Worm (Caenorhabditis elegans) whole organism, early embryonic: Measurements from ENCODE around the gene T11F9.14.

Experiments used
- B0310.2 ChIP-seq: sonication (generic microtip); optimal IDR thresholded peaks from 2 replicates; lab custom pipeline; 2016; ENCODE audit warnings: mild to moderate bottlenecking, missing genetic modification characterization, missing compliant biosample characterization
- F13C5.2 ChIP-seq: sonication (generic microtip); optimal IDR thresholded peaks from 2 replicates; lab custom pipeline; 2017; ENCODE audit warnings: mild to moderate bottlenecking, missing genetic modification characterization, inconsistent platforms, missing compliant biosample characterization
- aly-1 ChIP-seq: sonication (generic microtip); optimal IDR thresholded peaks from 2 replicates; lab custom pipeline; 2016; ENCODE audit warnings: missing genetic modification characterization, missing compliant biosample characterization
- ama-1 ChIP-seq: fragments of 150-350 bp; optimal IDR thresholded peaks from 2 replicates; lab custom pipeline; 2014
- ceh-13 ChIP-seq: fragments of 200-800 bp; sonication (Bioruptor generic); optimal IDR thresholded peaks from 2 replicates; lab custom pipeline; 2018; ENCODE audit warnings: mild to moderate bottlenecking, missing genetic modification characterization, missing compliant biosample characterization
- pes-1 ChIP-seq: fragments of 200-800 bp; sonication (Bioruptor generic); IDR thresholded peaks from 2 replicates; pipeline ENCODE4 v1.3.6; 2022; ENCODE audit warnings: missing genetic modification reagents, missing genetic modification characterization, missing compliant biosample characterization
- sea-1 ChIP-seq: fragments of 200-800 bp; sonication (Bioruptor generic); conservative IDR thresholded peaks from 2 replicates; pipeline ENCODE4 v1.3.6; 2022; ENCODE audit warnings: missing genetic modification characterization, missing compliant biosample characterization
- tbx-11 ChIP-seq: fragments of 200-800 bp; sonication (Bioruptor generic); IDR thresholded peaks from 2 replicates; pipeline ENCODE4 v1.3.6; 2022; ENCODE audit warnings: missing genetic modification characterization, missing compliant biosample characterization
- tbx-37 ChIP-seq: fragments of 200-800 bp; sonication (Bioruptor generic); conservative IDR thresholded peaks from 2 replicates; pipeline ENCODE4 v1.3.6; 2022; ENCODE audit warnings: missing genetic modification reagents, missing genetic modification characterization, missing compliant biosample characterization
- tra-4 ChIP-seq: sonication (generic microtip); optimal IDR thresholded peaks from 2 replicates; lab custom pipeline; 2017; ENCODE audit warnings: missing genetic modification characterization, missing compliant biosample characterization

DNA sequence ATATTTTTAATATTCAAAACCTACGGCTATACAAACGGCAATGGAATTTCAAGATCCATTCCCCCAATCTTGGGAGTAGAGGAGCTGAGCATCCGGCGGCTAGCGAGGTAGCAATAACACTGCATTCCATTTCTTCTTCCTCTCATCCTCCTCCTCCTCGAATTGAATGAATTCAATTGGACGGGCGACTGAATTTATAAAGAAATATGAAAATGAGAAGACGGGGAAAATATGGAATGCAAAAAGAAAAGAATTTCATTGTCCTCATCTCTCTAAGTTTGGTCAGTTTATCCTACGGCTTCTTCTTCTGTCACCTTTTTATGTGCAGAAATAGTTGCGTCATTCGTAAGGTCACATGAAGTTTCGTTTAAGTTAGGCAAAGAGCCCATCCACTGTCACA lies 44.2 kb downstream of the T11F9.14 start:
- TF ChIP-seq tbx-11 (GFP tag; lab: Robert Waterston, UW), result no peak
- no peak for TF ChIP-seq B0310.2 (tag; lab: Kevin White, UChicago)
- TF ChIP-seq ama-1 (lab: Kevin White, UChicago), result no peak
- TF ChIP-seq aly-1, result no peak
- TF ChIP-seq pes-1, result no peak
- no peak for TF ChIP-seq sea-1 (GFP tag; lab: Robert Waterston, UW)
- TF ChIP-seq F13C5.2 (tag; lab: Kevin White, UChicago), result no peak
- no peak for TF ChIP-seq ceh-13 (GFP tag; lab: Kevin White, UChicago)
- TF ChIP-seq tbx-37, result no peak
- TF ChIP-seq tra-4 (tag; lab: Kevin White, UChicago), result no peak
